Worm (Caenorhabditis elegans) whole organism, L4 larva: Measurements from ENCODE around the gene C24H10.2.

Source experiments
- F26F4.8 ChIP-seq: fragments of 200-800 bp; sonication (Bioruptor generic); conservative IDR thresholded peaks from 2 replicates; pipeline ENCODE4 v1.3.6; 2022; ENCODE audit warnings: missing genetic modification characterization, missing compliant biosample characterization
- F37D6.2 ChIP-seq: sonication (generic microtip); optimal IDR thresholded peaks from 2 replicates; lab custom pipeline; 2016; ENCODE audit warnings: mild to moderate bottlenecking, missing genetic modification characterization, missing compliant biosample characterization
- F44E2.7 ChIP-seq: fragments of 200-800 bp; sonication (Bioruptor generic); IDR thresholded peaks from 2 replicates; pipeline ENCODE4 v2.1.2; 2022; ENCODE audit warnings: missing genetic modification characterization, missing compliant biosample characterization
- T20F7.1 ChIP-seq: fragments of 200-800 bp; sonication (Bioruptor generic); optimal IDR thresholded peaks from 2 replicates; lab custom pipeline; 2018; ENCODE audit warnings: mild to moderate bottlenecking, missing genetic modification characterization, missing compliant biosample characterization
- Y48G9A.11 ChIP-seq: fragments of 200-800 bp; sonication (Bioruptor generic); IDR thresholded peaks from 2 replicates; pipeline ENCODE4 v1.3.6; 2022; ENCODE audit warnings: missing genetic modification reagents, missing genetic modification characterization, missing compliant biosample characterization
- Y75B8A.6 ChIP-seq: fragments of 200-800 bp; sonication (Bioruptor generic); IDR thresholded peaks from 2 replicates; pipeline ENCODE4 v1.3.6; 2022; ENCODE audit warnings: missing genetic modification reagents, missing genetic modification characterization, missing compliant biosample characterization
- ZK546.5 ChIP-seq, 2 experiments: sonication (generic microtip); optimal IDR thresholded peaks; 2 replicates each; lab custom pipeline; 2017; ENCODE audit warnings: missing biosample characterization in 2 of 2, missing genetic modification characterization in 2 of 2
- aly-2 ChIP-seq: sonication (generic microtip); optimal IDR thresholded peaks from 2 replicates; lab custom pipeline; 2018; ENCODE audit warnings: missing biosample characterization, missing genetic modification characterization
- attf-4 ChIP-seq: sonication (generic microtip); optimal IDR thresholded peaks from 3 replicates; lab custom pipeline; 2017; ENCODE audit warnings: missing biosample characterization, missing genetic modification characterization
- ceh-20 ChIP-seq: fragments of 200-800 bp; sonication (Bioruptor generic); IDR thresholded peaks from 2 replicates; pipeline ENCODE4 v1.3.6; 2022; ENCODE audit warnings: missing genetic modification reagents, missing genetic modification characterization, missing compliant biosample characterization
- daf-16 ChIP-seq, 3 experiments: sonication (generic microtip); optimal IDR thresholded peaks; 2 replicates each; lab custom pipeline; 2016 to 2017; ENCODE audit warnings: missing genetic modification characterization in 3 of 3, missing genetic modification reagents in 3 of 3, mild to moderate bottlenecking in 2 of 3, missing compliant biosample characterization in 2 of 3, missing biosample characterization in 1 of 3, moderate library complexity in 1 of 3
- daf-8 ChIP-seq: fragments of 200-800 bp; sonication (Bioruptor generic); IDR thresholded peaks from 2 replicates; pipeline ENCODE4 v1.3.6; 2022; ENCODE audit warnings: missing genetic modification characterization, missing compliant biosample characterization
- dpl-1 ChIP-seq: fragments of 150-350 bp; optimal IDR thresholded peaks from 2 replicates; lab custom pipeline; 2014; ENCODE audit warnings: missing biosample characterization, missing genetic modification reagents, missing genetic modification characterization
- fos-1 ChIP-seq: fragments of 150-350 bp; optimal IDR thresholded peaks from 2 replicates; lab custom pipeline; 2014; ENCODE audit warnings: missing biosample characterization, missing genetic modification characterization
- lin-1 ChIP-seq: fragments of 200-800 bp; sonication (Bioruptor generic); IDR thresholded peaks from 2 replicates; pipeline ENCODE4 v1.3.6; 2022; ENCODE audit warnings: missing genetic modification reagents, missing genetic modification characterization, missing compliant biosample characterization
- lin-13 ChIP-seq: fragments of 150-350 bp; optimal IDR thresholded peaks from 2 replicates; lab custom pipeline; 2014; ENCODE audit warnings: missing biosample characterization, missing genetic modification reagents, missing genetic modification characterization
- lin-39 ChIP-seq: fragments of 150-350 bp; optimal IDR thresholded peaks from 2 replicates; lab custom pipeline; 2014; ENCODE audit warnings: missing biosample characterization, missing genetic modification reagents, missing genetic modification characterization
- lir-3 ChIP-seq: sonication (generic microtip); optimal IDR thresholded peaks from 2 replicates; lab custom pipeline; 2016; ENCODE audit warnings: mild to moderate bottlenecking, missing genetic modification characterization, missing compliant biosample characterization
- madf-5 ChIP-seq, 2 experiments: fragments of 200-800 bp; sonication (Bioruptor generic); IDR thresholded peaks; 2 replicates each; pipeline ENCODE4 v1.3.6; 2022; ENCODE audit warnings: missing compliant biosample characterization in 2 of 2, missing genetic modification characterization in 2 of 2
- mep-1 ChIP-seq: fragments of 150-350 bp; sonication (generic microtip); optimal IDR thresholded peaks from 3 replicates; lab custom pipeline; 2014; ENCODE audit warnings: missing biosample characterization, missing genetic modification characterization
- mes-2 ChIP-seq: sonication (generic microtip); optimal IDR thresholded peaks from 2 replicates; lab custom pipeline; 2016; ENCODE audit warnings: missing genotype, mild to moderate bottlenecking, missing genetic modification characterization, missing compliant biosample characterization; ENCODE audit not compliant: poor library complexity, severe bottlenecking
- mxl-2 ChIP-seq: fragments of 200-800 bp; sonication (Bioruptor generic); conservative IDR thresholded peaks from 2 replicates; pipeline ENCODE4 v1.3.6; 2022; ENCODE audit warnings: missing genetic modification reagents, missing genetic modification characterization, missing compliant biosample characterization
- mxl-3 ChIP-seq: fragments of 200-800 bp; sonication (Bioruptor generic); optimal IDR thresholded peaks from 2 replicates; lab custom pipeline; 2018; ENCODE audit warnings: mild to moderate bottlenecking, missing genetic modification characterization, missing compliant biosample characterization
- nhr-102 ChIP-seq: sonication (generic microtip); optimal IDR thresholded peaks from 2 replicates; lab custom pipeline; 2016; ENCODE audit warnings: mild to moderate bottlenecking, missing genetic modification characterization, moderate library complexity, missing compliant biosample characterization
- nhr-11 ChIP-seq: fragments of 150-350 bp; optimal IDR thresholded peaks from 2 replicates; lab custom pipeline; 2014; ENCODE audit warnings: missing biosample characterization, missing genetic modification characterization
- nhr-25 ChIP-seq: sonication (generic microtip); optimal IDR thresholded peaks from 2 replicates; lab custom pipeline; 2017; ENCODE audit warnings: missing genetic modification characterization, mild to moderate bottlenecking, missing compliant biosample characterization, antibody characterized with exemption, moderate library complexity, borderline replicate concordance; ENCODE audit not compliant: insufficient read depth
- nhr-28 ChIP-seq: fragments of 150-350 bp; optimal IDR thresholded peaks from 2 replicates; lab custom pipeline; 2014; ENCODE audit warnings: missing biosample characterization, missing genetic modification characterization
- nhr-41 ChIP-seq: fragments of 200-800 bp; sonication (Bioruptor generic); IDR thresholded peaks from 2 replicates; pipeline ENCODE4 v1.3.6; 2022; ENCODE audit warnings: missing genetic modification reagents, missing genetic modification characterization, missing compliant biosample characterization
- pha-4 ChIP-seq, 2 experiments: fragments of 150-350 bp in 1 of 2; fragments of 200-800 bp in 1 of 2; sonication (Bioruptor generic) in 1 of 2; IDR thresholded peaks in 1 of 2; optimal IDR thresholded peaks in 1 of 2; 2 replicates each; pipeline versions ENCODE4 v1.3.6 to Lab custom; 2014 to 2022; ENCODE audit warnings: missing genetic modification characterization in 2 of 2, missing genetic modification reagents in 2 of 2, missing biosample characterization in 1 of 2, missing compliant biosample characterization in 1 of 2
- pqm-1 ChIP-seq: sonication (generic microtip); optimal IDR thresholded peaks from 2 replicates; lab custom pipeline; 2017; ENCODE audit warnings: missing biosample characterization, missing genetic modification characterization
- saeg-2 ChIP-seq: fragments of 200-800 bp; sonication (Bioruptor generic); IDR thresholded peaks from 2 replicates; pipeline ENCODE4 v1.3.6; 2022; ENCODE audit warnings: missing genetic modification reagents, missing genetic modification characterization, missing compliant biosample characterization
- set-16 ChIP-seq: fragments of 200-800 bp; sonication (Bioruptor generic); IDR thresholded peaks from 2 replicates; pipeline ENCODE4 v1.3.6; 2022; ENCODE audit warnings: missing genetic modification reagents, missing genetic modification characterization, missing compliant biosample characterization
- skn-1 ChIP-seq: fragments of 150-350 bp; optimal IDR thresholded peaks from 2 replicates; lab custom pipeline; 2014; ENCODE audit warnings: missing biosample characterization, missing genetic modification characterization
- snpc-1.2 ChIP-seq: fragments of 200-800 bp; sonication (Bioruptor generic); IDR thresholded peaks from 2 replicates; pipeline ENCODE4 v1.3.6; 2022; ENCODE audit warnings: missing genetic modification reagents, missing genetic modification characterization, missing compliant biosample characterization
- tra-1 ChIP-seq: fragments of 200-800 bp; sonication (Bioruptor generic); IDR thresholded peaks from 2 replicates; pipeline ENCODE4 v1.3.6; 2022; ENCODE audit warnings: missing genetic modification reagents, missing genetic modification characterization, missing compliant biosample characterization
- zfp-3 ChIP-seq: fragments of 200-800 bp; sonication (Bioruptor generic); conservative IDR thresholded peaks from 2 replicates; pipeline ENCODE4 v1.3.6; 2022; ENCODE audit warnings: missing genetic modification reagents, missing genetic modification characterization, missing compliant biosample characterization
- zip-2 ChIP-seq: fragments of 150-350 bp; optimal IDR thresholded peaks from 2 replicates; lab custom pipeline; 2014; ENCODE audit warnings: missing biosample characterization, missing genetic modification characterization
- ztf-11 ChIP-seq: fragments of 150-350 bp; optimal IDR thresholded peaks from 2 replicates; lab custom pipeline; 2014; ENCODE audit warnings: missing biosample characterization, missing genetic modification characterization

C24H10.2 gene

DNA sequence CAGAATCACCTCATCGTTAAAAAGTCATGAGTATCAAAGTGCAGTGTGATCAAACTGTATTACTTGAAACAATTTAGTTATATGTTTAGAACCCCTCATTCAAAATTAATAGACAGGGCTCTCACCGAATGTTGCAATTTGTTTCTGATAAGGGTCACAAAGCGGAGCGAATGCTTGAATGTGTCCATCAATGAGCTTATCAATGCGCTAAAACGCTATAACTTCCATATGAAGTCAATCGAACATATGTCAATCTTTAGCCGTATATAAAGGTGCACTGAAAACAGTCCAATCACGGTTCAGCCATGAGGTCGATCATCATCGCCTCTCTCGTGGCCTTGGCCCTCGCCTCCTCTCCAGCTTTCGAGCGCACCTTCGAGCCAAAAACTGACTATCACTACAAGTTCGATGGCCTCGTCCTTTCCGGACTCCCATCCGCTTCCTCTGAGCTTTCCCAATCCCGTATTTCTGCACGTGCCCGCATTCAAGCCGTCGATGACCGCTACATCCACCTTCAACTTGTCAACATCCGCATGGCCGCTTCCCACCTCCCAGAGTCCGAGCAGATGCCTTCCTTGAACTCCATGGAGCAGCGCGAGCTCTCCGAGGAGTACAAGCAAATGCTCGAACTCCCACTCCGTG, 36.5 kb downstream of the C24H10.2 start, which contains the start of gene vit-2 (continued):
- no peak for TF ChIP-seq mes-2
- no peak for TF ChIP-seq mxl-3 (GFP tag; lab: Kevin White, UChicago)
- no peak for TF ChIP-seq dpl-1 (GFP tag; lab: Kevin White, UChicago)
- 0 out of 4 replicates have a peak, but pooled peaks of 1 of the 2 experiments have one; percentile 38 for TF ChIP-seq madf-5 (GFP tag; IDR thresholded peaks at IDR 0.05; lab: Robert Waterston, UW)
- TF ChIP-seq F44E2.7 (GFP tag; lab: Robert Waterston, UW), result no peak
- 0 out of 2 replicates have a peak, but pooled peaks have one; percentile 42 for TF ChIP-seq Y75B8A.6
- TF ChIP-seq mep-1 (tag; lab: Kevin White, UChicago), result no peak
- TF ChIP-seq lir-3, result no peak
- no peak for TF ChIP-seq aly-2 (tag; lab: Kevin White, UChicago)
- no peak for TF ChIP-seq saeg-2
- TF ChIP-seq zip-2 (tag; lab: Kevin White, UChicago), result no peak
- no peak for TF ChIP-seq fos-1 (tag; lab: Kevin White, UChicago)
- TF ChIP-seq lin-39 (tag; lab: Kevin White, UChicago), result no peak
- peak; percentile 80 for TF ChIP-seq tra-1 (GFP tag; lab: Robert Waterston, UW)
- TF ChIP-seq nhr-41 (GFP tag; lab: Robert Waterston, UW), result no peak
- peak; percentile 38; the same call in 1 of the 2 replicates for TF ChIP-seq snpc-1.2 (GFP tag; lab: Robert Waterston, UW)
- TF ChIP-seq nhr-25 (tag; lab: Kevin White, UChicago), result no peak
- 0 out of 2 replicates have a peak, but pooled peaks have one; percentile 24 for TF ChIP-seq pha-4 (GFP tag; IDR thresholded peaks at IDR 0.05; lab: Robert Waterston, UW)
- TF ChIP-seq pha-4 (tag; optimal IDR thresholded peaks at IDR 0.05; lab: Kevin White, UChicago), result no peak
- no peak for TF ChIP-seq Y48G9A.11 (GFP tag; lab: Robert Waterston, UW)
- TF ChIP-seq daf-16 (GFP tag; optimal IDR thresholded peaks at IDR 0.05; lab: Kevin White, UChicago), result peak in 1 of 2 experiments; percentile 57
- TF ChIP-seq daf-16 (tag; optimal IDR thresholded peaks at IDR 0.05; lab: Kevin White, UChicago), result no peak
- no peak for TF ChIP-seq skn-1
- no peak for TF ChIP-seq nhr-28
- TF ChIP-seq pqm-1 (tag; lab: Kevin White, UChicago), result no peak
- TF ChIP-seq attf-4 (tag; lab: Kevin White, UChicago), result no peak
- 0 out of 2 replicates have a peak, but pooled peaks have one; percentile 45 for TF ChIP-seq zfp-3 (GFP tag; lab: Robert Waterston, UW)
- no peak for TF ChIP-seq ztf-11 (tag; lab: Kevin White, UChicago)

DNA sequence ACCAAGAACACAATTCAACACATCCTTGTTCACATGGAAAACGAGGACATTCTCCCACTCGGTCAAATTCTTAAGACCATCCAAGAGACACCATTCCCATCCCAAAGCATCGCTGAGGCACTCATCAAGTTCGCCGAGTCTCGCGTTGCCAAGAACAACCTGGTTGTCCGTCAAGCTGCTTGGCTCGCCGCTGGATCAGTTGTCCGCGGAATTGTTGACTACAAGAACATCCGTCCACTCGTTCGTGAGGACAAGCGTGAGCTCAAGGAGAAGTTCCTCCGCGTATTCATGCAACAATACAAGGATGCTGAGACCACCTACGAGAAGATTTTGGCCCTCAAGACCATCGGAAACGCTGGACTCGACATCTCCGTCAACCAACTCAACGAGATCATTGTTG, 37.9 kb downstream of the C24H10.2 start:
- TF ChIP-seq zfp-3 (GFP tag; lab: Robert Waterston, UW), result peak; percentile 64; the same call in 1 of the 2 replicates
- no peak for TF ChIP-seq F37D6.2 (tag; lab: Kevin White, UChicago)

DNA sequence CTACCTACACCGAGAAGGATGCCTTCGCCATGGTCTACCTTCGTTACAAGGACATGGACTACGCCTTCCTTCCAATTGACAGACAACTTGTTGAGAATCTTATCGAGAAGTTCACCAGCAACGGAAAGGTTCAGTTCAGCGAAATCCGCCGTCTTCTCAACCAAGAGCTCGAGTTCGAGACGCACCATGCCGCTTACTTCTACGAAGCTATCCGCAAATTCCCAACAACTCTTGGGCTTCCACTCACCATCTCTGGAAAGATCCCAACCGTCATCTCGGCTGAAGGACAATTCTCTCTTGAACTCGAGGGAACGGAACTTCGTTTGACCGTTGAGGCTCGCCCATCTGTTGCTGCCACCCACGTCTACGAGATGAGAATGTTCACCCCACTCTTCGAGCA, 39.0 kb downstream of the C24H10.2 start:
- 0 out of 2 replicates have a peak, but pooled peaks have one; percentile 7 for TF ChIP-seq zfp-3 (GFP tag; lab: Robert Waterston, UW)
- no peak for TF ChIP-seq pqm-1 (tag; lab: Kevin White, UChicago)

DNA sequence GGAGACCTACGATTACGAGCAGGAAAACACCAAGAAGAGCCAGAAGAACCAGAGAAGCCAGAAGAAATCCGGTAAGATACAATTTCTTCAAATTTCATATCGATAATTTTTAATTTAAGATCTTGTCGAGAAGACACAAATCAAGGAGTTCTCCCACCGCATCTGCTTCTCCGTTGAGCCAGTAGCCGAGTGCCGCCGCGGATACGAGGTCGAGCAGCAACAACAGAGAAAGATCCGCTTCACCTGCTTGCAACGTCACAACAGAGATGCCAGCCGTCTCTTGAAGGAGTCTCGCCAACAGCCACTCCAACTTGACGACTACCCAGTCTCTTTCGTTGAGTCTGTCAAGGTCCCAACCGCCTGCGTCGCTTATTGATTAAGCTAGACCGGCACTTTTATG, 41.3 kb downstream of the C24H10.2 start:
- TF ChIP-seq pha-4 (GFP tag; IDR thresholded peaks at IDR 0.05; lab: Robert Waterston, UW) (peak; percentile 33; the same call in 1 of the 2 replicates), pha-4 (tag; optimal IDR thresholded peaks at IDR 0.05; lab: Kevin White, UChicago) (no peak), nhr-11 (tag; lab: Kevin White, UChicago) (no peak), set-16 (GFP tag; lab: Robert Waterston, UW) (peak; percentile 70)

DNA sequence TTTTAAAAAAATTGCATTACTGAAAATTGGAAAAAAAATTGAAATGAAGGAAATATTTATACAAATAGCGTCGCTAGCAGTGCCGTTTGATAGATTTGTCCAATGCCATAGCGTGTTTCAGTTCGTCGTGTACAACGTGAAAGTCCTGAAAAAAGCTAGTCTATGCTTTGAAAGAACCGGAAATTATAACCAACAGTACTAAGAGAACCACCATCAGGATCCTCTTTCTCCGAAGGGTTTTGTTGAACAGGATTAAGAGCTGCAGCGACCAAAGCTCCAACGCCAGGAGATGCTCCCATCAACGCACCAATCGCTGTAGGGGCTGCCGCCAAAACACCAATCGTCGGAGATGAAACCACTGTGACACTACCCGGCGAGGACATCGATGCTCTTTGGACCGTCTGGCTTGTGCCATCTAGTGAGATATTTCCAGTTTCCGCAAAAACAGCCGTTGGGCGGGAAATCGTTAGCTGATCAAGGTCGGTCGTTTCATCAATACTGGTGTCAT, 41.8 kb downstream of the C24H10.2 start:
- TF ChIP-seq zfp-3 (GFP tag; lab: Robert Waterston, UW) (peak; percentile 95), nhr-28 (no peak), lin-13 (peak; percentile 21), F26F4.8 (GFP tag; lab: Robert Waterston, UW) (no peak), pha-4 (GFP tag; IDR thresholded peaks at IDR 0.05; lab: Robert Waterston, UW) (peak; percentile 9; the same call in 1 of the 2 replicates), pha-4 (tag; optimal IDR thresholded peaks at IDR 0.05; lab: Kevin White, UChicago) (no peak), ZK546.5 (tag; optimal IDR thresholded peaks at IDR 0.05; lab: Kevin White, UChicago) (no peak), nhr-41 (GFP tag; lab: Robert Waterston, UW) (peak; percentile 35; the same call in 1 of the 2 replicates), lin-1 (GFP tag; lab: Robert Waterston, UW) (0 out of 2 replicates have a peak, but pooled peaks have one; percentile 16), mxl-2 (GFP tag; lab: Robert Waterston, UW) (no peak), nhr-102 (tag; lab: Kevin White, UChicago) (peak; percentile 17), daf-16 (GFP tag; optimal IDR thresholded peaks at IDR 0.05; lab: Kevin White, UChicago) (peak in 1 of 2 experiments; percentile 42), daf-16 (tag; optimal IDR thresholded peaks at IDR 0.05; lab: Kevin White, UChicago) (no peak), daf-8 (no peak), ceh-20 (GFP tag; lab: Robert Waterston, UW) (no peak), Y48G9A.11 (GFP tag; lab: Robert Waterston, UW) (0 out of 2 replicates have a peak, but pooled peaks have one; percentile 50), T20F7.1 (peak; percentile 63)
